Fruit fly (Drosophila melanogaster) whole organism, prepupa: ENCODE results near the gene bur.

Experiments
- CG11762 ChIP-seq: fragments of 200-800 bp; sonication (Bioruptor generic); optimal IDR thresholded peaks from 3 replicates; lab custom pipeline; 2016; ENCODE audit warnings: missing biosample characterization, missing genetic modification characterization; ENCODE audit not compliant: insufficient read depth
- CG11902 ChIP-seq: fragments of 200-800 bp; sonication (Bioruptor generic); optimal IDR thresholded peaks from 3 replicates; lab custom pipeline; 2016; ENCODE audit warnings: missing biosample characterization, missing genetic modification characterization
- CG6792 ChIP-seq: fragments of 200-800 bp; sonication (Bioruptor generic); optimal IDR thresholded peaks from 3 replicates; lab custom pipeline; 2016; ENCODE audit warnings: missing biosample characterization, missing genetic modification characterization
- Eip93F ChIP-seq: fragments of 200-800 bp; sonication (Bioruptor generic); optimal IDR thresholded peaks from 2 replicates; lab custom pipeline; 2016; ENCODE audit warnings: missing biosample characterization, mild to moderate bottlenecking, missing genetic modification characterization
- Smox ChIP-seq: fragments of 200-800 bp; sonication (Bioruptor generic); optimal IDR thresholded peaks from 3 replicates; lab custom pipeline; 2016; ENCODE audit warnings: missing biosample characterization, missing genetic modification characterization
- acj6 ChIP-seq: fragments of 200-800 bp; sonication (Bioruptor generic); optimal IDR thresholded peaks from 3 replicates; lab custom pipeline; 2016; ENCODE audit warnings: missing biosample characterization, missing genetic modification characterization
- dac ChIP-seq: fragments of 200-800 bp; sonication (Bioruptor generic); optimal IDR thresholded peaks from 2 replicates; lab custom pipeline; 2017; ENCODE audit warnings: missing biosample characterization, mild to moderate bottlenecking, missing genetic modification characterization
- esn ChIP-seq: fragments of 200-800 bp; sonication (Bioruptor generic); optimal IDR thresholded peaks from 2 replicates; lab custom pipeline; 2016; ENCODE audit warnings: missing biosample characterization, mild to moderate bottlenecking, missing genetic modification characterization, moderate library complexity

DNA sequence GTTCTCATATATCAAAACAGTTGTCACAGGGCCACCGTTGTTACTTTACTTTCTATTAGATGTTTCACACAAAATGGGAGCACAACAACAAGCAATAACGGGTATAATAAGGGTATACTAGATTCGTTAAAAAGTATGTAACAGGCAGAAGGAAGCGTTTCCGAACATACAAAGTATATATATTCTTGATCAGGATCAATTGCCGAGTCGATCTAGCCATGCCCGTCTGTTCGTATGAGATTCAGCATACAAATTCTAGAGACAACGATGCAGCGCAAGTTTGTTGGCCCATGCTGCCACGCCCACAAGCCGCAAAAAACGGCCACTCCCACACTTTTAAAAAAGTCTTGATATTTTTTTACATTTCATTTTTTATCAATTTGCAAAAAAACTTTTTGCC, 20.8 kb upstream of the bur start, which contains the start of gene CG31624:
- TF ChIP-seq CG11762 (GFP tag; lab: Kevin White, UChicago): no peak
- no peak for TF ChIP-seq Smox (GFP tag; lab: Kevin White, UChicago)
- TF ChIP-seq esn (GFP tag; lab: Kevin White, UChicago): no peak
- TF ChIP-seq CG6792 (GFP tag; lab: Kevin White, UChicago): no peak
- TF ChIP-seq CG11902: no peak
- TF ChIP-seq acj6 (GFP tag; lab: Kevin White, UChicago): no peak
- TF ChIP-seq dac: no peak
- no peak for TF ChIP-seq Eip93F (GFP tag; lab: Kevin White, UChicago)
